Fruit fly (Drosophila melanogaster) whole organism: ENCODE data around the gene E2f2.

ENCODE experiments used
- CG8478 ChIP-seq: fragments of >200 bp; optimal IDR thresholded peaks from 2 replicates; lab custom pipeline; 2018; ENCODE audit warnings: inconsistent platforms
- Dll ChIP-seq: fragments of >200 bp; optimal IDR thresholded peaks from 2 replicates; lab custom pipeline; 2017
- EcR ChIP-seq, 2 experiments: fragments of >200 bp; optimal IDR thresholded peaks; 2 replicates each; lab custom pipeline; 2017; ENCODE audit warnings: missing biosample characterization in 2 of 2, missing genetic modification characterization in 2 of 2, missing genetic modification reagents in 2 of 2
- pan ChIP-seq: fragments of >200 bp; optimal IDR thresholded peaks from 2 replicates; lab custom pipeline; 2017
- psq ChIP-seq: fragments of >200 bp; optimal IDR thresholded peaks from 2 replicates; lab custom pipeline; 2017
- usp ChIP-seq: fragments of >200 bp; optimal IDR thresholded peaks from 2 replicates; lab custom pipeline; 2017; ENCODE audit warnings: missing biosample characterization, missing genetic modification characterization, mixed read lengths

E2f2 gene

dm6 chr2L:21107651-21108489 is 48.7 kb downstream of the E2f2 start:
- TF ChIP-seq EcR (GFP tag; optimal IDR thresholded peaks at IDR 0.05; lab: Kevin White, UChicago) (no peak), pan (lab: Kevin White, UChicago) (no peak), psq (lab: Kevin White, UChicago) (no peak), Dll (lab: Kevin White, UChicago) (no peak), CG8478 (lab: Kevin White, UChicago) (no peak), usp (GFP tag; lab: Kevin White, UChicago) (no peak)

DNA sequence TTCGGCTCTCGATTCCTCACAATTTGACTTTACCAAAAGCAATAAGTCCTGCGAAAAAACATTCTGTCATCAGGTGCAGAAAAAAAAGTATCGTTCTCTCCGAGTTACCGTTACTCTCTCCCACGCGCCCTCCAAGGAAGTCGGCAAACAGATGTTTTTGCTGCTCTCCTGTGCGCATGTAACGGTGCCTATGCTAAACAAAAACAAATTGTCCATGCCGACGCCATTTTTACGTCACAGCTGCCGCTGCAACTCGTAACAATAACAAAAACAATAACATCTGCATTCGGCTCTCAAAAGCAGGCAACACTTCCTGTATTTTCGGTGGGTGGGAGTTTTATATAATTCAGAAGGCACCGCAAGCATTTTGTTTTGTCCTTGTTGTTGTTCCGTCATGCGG is 51.4 kb downstream of the E2f2 start:
- TF ChIP-seq EcR (GFP tag; optimal IDR thresholded peaks at IDR 0.05; lab: Kevin White, UChicago) (no peak), Dll (lab: Kevin White, UChicago) (no peak), usp (GFP tag; lab: Kevin White, UChicago) (no peak), CG8478 (lab: Kevin White, UChicago) (no peak), psq (lab: Kevin White, UChicago) (no peak), pan (lab: Kevin White, UChicago) (no peak)

DNA sequence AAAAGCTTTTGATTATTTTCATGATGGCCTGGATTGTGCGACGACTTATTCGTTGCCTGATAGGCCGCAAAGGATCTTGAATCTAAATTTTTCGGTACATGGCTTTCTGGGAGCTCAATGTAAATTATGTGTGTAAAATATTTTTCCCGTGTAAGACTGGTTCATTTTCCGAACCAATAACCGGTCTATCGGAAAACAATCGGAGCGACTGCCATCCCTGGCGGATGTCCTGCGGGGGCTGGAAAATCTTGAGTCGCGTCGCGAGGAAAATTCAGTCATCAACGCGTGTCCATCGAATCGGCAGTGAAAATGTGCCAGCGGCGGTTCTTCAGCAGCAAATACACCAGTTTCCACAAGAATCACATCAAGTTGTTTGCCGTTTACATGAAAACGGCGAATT is 52.2 kb downstream of the E2f2 start, which contains the start of the genes CG46307 and Nhe2:
TSS of gene CG46307 (plus strand) at position 243 of the 400 bp plus-strand sequence.
TSS of gene Nhe2 (plus strand) at position 243 of the 400 bp plus-strand sequence.
- TF ChIP-seq Dll (lab: Kevin White, UChicago) (no peak), psq (lab: Kevin White, UChicago) (no peak), usp (GFP tag; lab: Kevin White, UChicago) (no peak), pan (lab: Kevin White, UChicago) (no peak), EcR (GFP tag; optimal IDR thresholded peaks at IDR 0.05; lab: Kevin White, UChicago) (no peak), CG8478 (lab: Kevin White, UChicago) (no peak)
